Worm (Caenorhabditis elegans) whole organism, L4 larva: Measurements from ENCODE around the gene fipr-16.
A peak's percentile ranks its signal among the peaks of the same experiment; 100 is the strongest.

Source experiments
- D1046.2 ChIP-seq: fragments of 200-800 bp; sonication (Bioruptor generic); IDR thresholded peaks from 2 replicates; pipeline ENCODE4 v1.3.6; 2022; ENCODE audit warnings: missing genetic modification characterization, missing compliant biosample characterization
- F44E2.7 ChIP-seq: fragments of 200-800 bp; sonication (Bioruptor generic); IDR thresholded peaks from 2 replicates; pipeline ENCODE4 v2.1.2; 2022; ENCODE audit warnings: missing genetic modification characterization, missing compliant biosample characterization
- T20F7.1 ChIP-seq: fragments of 200-800 bp; sonication (Bioruptor generic); optimal IDR thresholded peaks from 2 replicates; lab custom pipeline; 2018; ENCODE audit warnings: mild to moderate bottlenecking, missing genetic modification characterization, missing compliant biosample characterization
- Y75B8A.6 ChIP-seq: fragments of 200-800 bp; sonication (Bioruptor generic); IDR thresholded peaks from 2 replicates; pipeline ENCODE4 v1.3.6; 2022; ENCODE audit warnings: missing genetic modification reagents, missing genetic modification characterization, missing compliant biosample characterization
- aha-1 ChIP-seq: fragments of 150-350 bp; peaks from one replicate; lab custom pipeline; 2014; ENCODE audit warnings: missing biosample characterization, missing genetic modification characterization
- ceh-28 ChIP-seq: fragments of 150-350 bp; optimal IDR thresholded peaks from 2 replicates; lab custom pipeline; 2014; ENCODE audit warnings: missing biosample characterization, missing genetic modification reagents, missing genetic modification characterization
- ceh-32 ChIP-seq: sonication (generic microtip); optimal IDR thresholded peaks from 2 replicates; lab custom pipeline; 2016; ENCODE audit warnings: mild to moderate bottlenecking, missing genetic modification characterization, missing compliant biosample characterization; ENCODE audit not compliant: poor library complexity
- dmd-6 ChIP-seq: fragments of 200-800 bp; sonication (Bioruptor generic); IDR thresholded peaks from 2 replicates; pipeline ENCODE4 v1.3.6; 2022; ENCODE audit warnings: missing genetic modification reagents, missing genetic modification characterization, missing compliant biosample characterization
- dpl-1 ChIP-seq: fragments of 150-350 bp; optimal IDR thresholded peaks from 2 replicates; lab custom pipeline; 2014; ENCODE audit warnings: missing biosample characterization, missing genetic modification reagents, missing genetic modification characterization
- duxl-1 ChIP-seq: sonication (generic microtip); optimal IDR thresholded peaks from 2 replicates; lab custom pipeline; 2016; ENCODE audit warnings: mild to moderate bottlenecking, missing genetic modification characterization, moderate library complexity, missing compliant biosample characterization; ENCODE audit not compliant: poor library complexity
- fkh-10 ChIP-seq: fragments of 150-350 bp; optimal IDR thresholded peaks from 2 replicates; lab custom pipeline; 2014; ENCODE audit warnings: missing biosample characterization, missing genetic modification reagents, missing genetic modification characterization
- fos-1 ChIP-seq: fragments of 150-350 bp; optimal IDR thresholded peaks from 2 replicates; lab custom pipeline; 2014; ENCODE audit warnings: missing biosample characterization, missing genetic modification characterization
- gei-8 ChIP-seq: fragments of 200-800 bp; sonication (Bioruptor generic); optimal IDR thresholded peaks from 2 replicates; lab custom pipeline; 2018; ENCODE audit warnings: mild to moderate bottlenecking, missing genetic modification characterization, missing compliant biosample characterization
- hif-1 ChIP-seq, 2 experiments: sonication (generic microtip); optimal IDR thresholded peaks; 2 replicates each; lab custom pipeline; 2016 to 2017; ENCODE audit warnings: missing compliant biosample characterization in 2 of 2, missing genetic modification characterization in 2 of 2, missing genetic modification reagents in 2 of 2, missing genotype in 2 of 2, mild to moderate bottlenecking in 1 of 2
- lin-1 ChIP-seq: fragments of 200-800 bp; sonication (Bioruptor generic); IDR thresholded peaks from 2 replicates; pipeline ENCODE4 v1.3.6; 2022; ENCODE audit warnings: missing genetic modification reagents, missing genetic modification characterization, missing compliant biosample characterization
- lin-13 ChIP-seq: fragments of 150-350 bp; optimal IDR thresholded peaks from 2 replicates; lab custom pipeline; 2014; ENCODE audit warnings: missing biosample characterization, missing genetic modification reagents, missing genetic modification characterization
- lin-15B ChIP-seq: fragments of 150-350 bp; sonication (generic microtip); optimal IDR thresholded peaks from 3 replicates; lab custom pipeline; 2014; ENCODE audit warnings: missing biosample characterization, missing genetic modification characterization
- lin-38 ChIP-seq: fragments of 200-800 bp; sonication (Bioruptor generic); IDR thresholded peaks from 2 replicates; pipeline ENCODE4 v1.3.6; 2022; ENCODE audit warnings: missing genetic modification reagents, missing genetic modification characterization, missing compliant biosample characterization
- lsy-2 ChIP-seq, 2 experiments: fragments of 150-350 bp in 1 of 2; sonication (generic microtip) in 1 of 2; optimal IDR thresholded peaks; 2 replicates each; lab custom pipeline; 2014 to 2017; ENCODE audit warnings: missing biosample characterization in 2 of 2, missing genetic modification characterization in 2 of 2
- madf-5 ChIP-seq, 2 experiments: fragments of 200-800 bp; sonication (Bioruptor generic); IDR thresholded peaks; 2 replicates each; pipeline ENCODE4 v1.3.6; 2022; ENCODE audit warnings: missing compliant biosample characterization in 2 of 2, missing genetic modification characterization in 2 of 2
- mep-1 ChIP-seq: fragments of 150-350 bp; sonication (generic microtip); optimal IDR thresholded peaks from 3 replicates; lab custom pipeline; 2014; ENCODE audit warnings: missing biosample characterization, missing genetic modification characterization
- mes-2 ChIP-seq: sonication (generic microtip); optimal IDR thresholded peaks from 2 replicates; lab custom pipeline; 2016; ENCODE audit warnings: missing genotype, mild to moderate bottlenecking, missing genetic modification characterization, missing compliant biosample characterization; ENCODE audit not compliant: poor library complexity, severe bottlenecking
- nhr-42 ChIP-seq: fragments of 200-800 bp; sonication (Bioruptor generic); IDR thresholded peaks from 2 replicates; pipeline ENCODE4 v1.3.6; 2022; ENCODE audit warnings: missing genetic modification characterization, missing compliant biosample characterization
- nhr-48 ChIP-seq: sonication (generic microtip); optimal IDR thresholded peaks from 2 replicates; lab custom pipeline; 2016; ENCODE audit warnings: mild to moderate bottlenecking, missing genetic modification characterization, missing compliant biosample characterization
- nhr-6 ChIP-seq: fragments of 150-350 bp; optimal IDR thresholded peaks from 2 replicates; lab custom pipeline; 2014; ENCODE audit warnings: missing biosample characterization, missing genetic modification characterization
- pha-4 ChIP-seq, 2 experiments: fragments of 150-350 bp in 1 of 2; fragments of 200-800 bp in 1 of 2; sonication (Bioruptor generic) in 1 of 2; IDR thresholded peaks in 1 of 2; optimal IDR thresholded peaks in 1 of 2; 2 replicates each; pipeline versions ENCODE4 v1.3.6 to Lab custom; 2014 to 2022; ENCODE audit warnings: missing genetic modification characterization in 2 of 2, missing genetic modification reagents in 2 of 2, missing biosample characterization in 1 of 2, missing compliant biosample characterization in 1 of 2
- rbr-2 ChIP-seq: sonication (generic microtip); optimal IDR thresholded peaks from 2 replicates; lab custom pipeline; 2016; ENCODE audit warnings: missing genotype, missing genetic modification characterization, missing compliant biosample characterization
- saeg-2 ChIP-seq: fragments of 200-800 bp; sonication (Bioruptor generic); IDR thresholded peaks from 2 replicates; pipeline ENCODE4 v1.3.6; 2022; ENCODE audit warnings: missing genetic modification reagents, missing genetic modification characterization, missing compliant biosample characterization
- set-16 ChIP-seq: fragments of 200-800 bp; sonication (Bioruptor generic); IDR thresholded peaks from 2 replicates; pipeline ENCODE4 v1.3.6; 2022; ENCODE audit warnings: missing genetic modification reagents, missing genetic modification characterization, missing compliant biosample characterization
- spr-1 ChIP-seq: sonication (generic microtip); optimal IDR thresholded peaks from 2 replicates; lab custom pipeline; 2016; ENCODE audit warnings: mild to moderate bottlenecking, missing genetic modification characterization, missing compliant biosample characterization
- tag-97 ChIP-seq: fragments of 200-800 bp; sonication (Bioruptor generic); IDR thresholded peaks from 2 replicates; pipeline ENCODE4 v1.3.6; 2022; ENCODE audit warnings: missing genetic modification characterization, missing compliant biosample characterization
- unc-62 ChIP-seq, 3 experiments: fragments of 150-350 bp in 1 of 3; sonication (generic microtip); optimal IDR thresholded peaks in 2 of 3; peaks in 1 of 3; 1 replicate in 1 of 3; 2 replicates in 2 of 3; lab custom pipeline; 2014 to 2017; ENCODE audit warnings: missing biosample characterization in 3 of 3, missing genetic modification characterization in 3 of 3, missing genetic modification reagents in 3 of 3, missing genotype in 1 of 3
- zag-1 ChIP-seq: fragments of 150-350 bp; optimal IDR thresholded peaks from 2 replicates; lab custom pipeline; 2014; ENCODE audit warnings: missing biosample characterization, missing genetic modification characterization
- zip-2 ChIP-seq: fragments of 150-350 bp; optimal IDR thresholded peaks from 2 replicates; lab custom pipeline; 2014; ENCODE audit warnings: missing biosample characterization, missing genetic modification characterization

Gene fipr-16

DNA sequence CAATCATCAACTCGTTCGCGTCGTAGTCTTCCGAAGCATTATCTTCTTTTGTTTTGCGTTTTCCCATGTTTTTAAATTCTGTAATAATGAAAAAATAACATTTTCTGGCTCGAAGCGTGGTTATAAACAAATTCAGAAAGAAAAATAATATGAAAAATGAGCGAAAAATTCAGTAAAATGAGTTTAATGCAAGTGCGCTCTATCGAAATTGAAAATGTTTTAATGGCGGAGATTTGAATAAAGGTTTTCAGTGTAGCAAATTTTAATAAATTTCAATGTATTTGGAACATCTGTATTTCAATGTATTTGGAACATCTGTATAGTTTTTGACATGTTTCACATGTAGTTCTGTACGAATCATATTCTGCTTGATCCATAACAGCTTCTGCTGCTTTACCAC is 23.7 kb upstream of the fipr-16 start, which contains the start of gene rha-2:
TSS of gene rha-2 (minus strand) at position 80 of the 400 bp plus-strand sequence.
- TF ChIP-seq lin-38 (GFP tag; lab: Robert Waterston, UW) (peak; percentile 86), F44E2.7 (GFP tag; lab: Robert Waterston, UW) (no peak), gei-8 (no peak), lsy-2 (tag; optimal IDR thresholded peaks at IDR 0.05; lab: Kevin White, UChicago) (peak in 1 of 2 experiments; percentile 33), dmd-6 (no peak), dpl-1 (GFP tag; lab: Kevin White, UChicago) (peak; percentile 80), mes-2 (tag; lab: Kevin White, UChicago) (no peak), mep-1 (tag; lab: Kevin White, UChicago) (no peak), hif-1 (tag; optimal IDR thresholded peaks at IDR 0.05; lab: Kevin White, UChicago) (no peak), duxl-1 (tag; lab: Kevin White, UChicago) (no peak), nhr-48 (tag; lab: Kevin White, UChicago) (no peak), fos-1 (tag; lab: Kevin White, UChicago) (no peak), lin-13 (GFP tag; lab: Kevin White, UChicago) (no peak)

- TF ChIP-seq unc-62 (GFP tag; optimal IDR thresholded peaks at IDR 0.05 in 1 of 2; lab: Kevin White, UChicago) (peak in 1 of 2 experiments; percentile 96), unc-62 (tag; optimal IDR thresholded peaks at IDR 0.05; lab: Kevin White, UChicago) (no peak), ceh-32 (tag; lab: Kevin White, UChicago) (no peak), aha-1 (tag; lab: Kevin White, UChicago) (peak; percentile 75), D1046.2 (GFP tag; lab: Robert Waterston, UW) (no peak), Y75B8A.6 (GFP tag; lab: Robert Waterston, UW) (no peak)
Measured at ce11 chrIII:8613573-8613972, 22.8 kb upstream of the fipr-16 start.

ce11 chrIII:8611282-8611681 is 20.5 kb upstream of the fipr-16 start:
- TF ChIP-seq zip-2 = peak; percentile 76
- TF ChIP-seq ceh-28 (tag; lab: Kevin White, UChicago) = no peak

DNA sequence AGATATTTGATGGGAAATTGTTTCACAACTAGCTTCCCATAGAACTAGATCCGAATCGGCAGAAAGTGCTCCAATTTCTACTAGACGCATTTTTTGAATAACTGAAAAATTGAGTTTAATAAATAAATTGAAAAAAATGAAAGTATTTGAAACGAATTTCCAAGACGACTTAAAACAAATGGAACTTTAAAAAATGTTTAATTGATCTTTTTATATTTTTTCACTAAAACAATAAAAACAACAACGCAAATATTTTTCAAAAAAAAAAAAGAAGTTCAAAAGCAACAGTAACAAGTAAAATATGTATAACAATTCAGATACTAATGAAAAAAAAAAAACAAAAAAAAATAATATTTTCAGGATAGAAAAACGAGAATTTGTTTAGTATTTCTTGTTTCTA is 18.9 kb upstream of the fipr-16 start, which contains the start of gene C06E1.9:
TSS of gene C06E1.9 (minus strand) at position 101 of the 400 bp plus-strand sequence.
- TF ChIP-seq T20F7.1 (GFP tag; lab: Kevin White, UChicago) (no peak), nhr-6 (no peak), fos-1 (tag; lab: Kevin White, UChicago) (no peak), lin-15B (tag; lab: Kevin White, UChicago) (no peak), gei-8 (no peak), madf-5 (GFP tag; IDR thresholded peaks at IDR 0.05; lab: Robert Waterston, UW) (no peak), zag-1 (no peak), pha-4 (GFP tag; IDR thresholded peaks at IDR 0.05; lab: Robert Waterston, UW) (no peak), pha-4 (tag; optimal IDR thresholded peaks at IDR 0.05; lab: Kevin White, UChicago) (no peak), nhr-42 (no peak), unc-62 (GFP tag; optimal IDR thresholded peaks at IDR 0.05 in 1 of 2; lab: Kevin White, UChicago) (no peak), unc-62 (tag; optimal IDR thresholded peaks at IDR 0.05; lab: Kevin White, UChicago) (no peak), Y75B8A.6 (GFP tag; lab: Robert Waterston, UW) (no peak), saeg-2 (GFP tag; lab: Robert Waterston, UW) (no peak), lin-1 (GFP tag; lab: Robert Waterston, UW) (no peak), set-16 (GFP tag; lab: Robert Waterston, UW) (no peak), tag-97 (no peak), rbr-2 (tag; lab: Kevin White, UChicago) (no peak), lin-38 (GFP tag; lab: Robert Waterston, UW) (no peak), spr-1 (tag; lab: Kevin White, UChicago) (no peak), fkh-10 (GFP tag; lab: Kevin White, UChicago) (no peak), dmd-6 (no peak)
